Fruit fly (Drosophila melanogaster): Measurements from ENCODE around the gene CG11858.

DNA sequence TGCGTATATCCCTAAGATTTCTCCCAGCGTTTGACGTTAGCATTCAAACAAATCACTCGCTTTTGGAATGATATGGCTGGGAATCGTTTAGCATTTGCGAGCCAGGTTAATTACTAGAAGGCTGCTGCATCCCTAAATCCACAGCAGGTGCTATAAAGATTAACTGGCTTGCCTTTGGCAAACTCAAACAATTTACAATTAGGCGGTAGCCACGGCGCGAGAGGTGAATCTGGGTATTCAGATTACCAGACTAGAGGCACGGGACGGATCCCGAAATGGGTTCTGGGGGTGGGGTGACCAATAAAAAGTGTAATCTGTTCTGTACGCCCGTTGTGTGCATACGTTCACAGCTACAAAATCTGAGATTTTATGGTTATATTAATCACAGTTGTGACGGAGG, 18.6 kb downstream of the CG11858 start, which contains the start of gene CG11892:
- TF ChIP-seq tai (GFP tag; optimal IDR thresholded peaks at IDR 0.05) (no peak), usp (GFP tag; optimal IDR thresholded peaks at IDR 0.05) (no peak), Jra (GFP tag; optimal IDR thresholded peaks at IDR 0.05) (no peak), N (GFP tag; optimal IDR thresholded peaks at IDR 0.05) (no peak), OdsH (GFP tag; optimal IDR thresholded peaks at IDR 0.05) (peak; percentile 47), psq (GFP tag; optimal IDR thresholded peaks at IDR 0.05) (no peak), h (GFP tag; optimal IDR thresholded peaks at IDR 0.05) (no peak), dl (GFP tag; optimal IDR thresholded peaks at IDR 0.05; ENCODE audit: insufficient read depth in 1 of 2, partially characterized antibody in 2 of 2) (no peak), br (GFP tag; optimal IDR thresholded peaks at IDR 0.05) (peak; percentile 57), sage (GFP tag; optimal IDR thresholded peaks at IDR 0.05) (no peak), Sp1 (GFP tag; optimal IDR thresholded peaks at IDR 0.05) (peak; percentile 55), Rel (GFP tag; optimal IDR thresholded peaks at IDR 0.05) (no peak), Rel (tag; optimal IDR thresholded peaks at IDR 0.05) (no peak), brk (GFP tag; optimal IDR thresholded peaks at IDR 0.05) (no peak)
